Fruit fly (Drosophila melanogaster): ENCODE measurements around the gene Vha26.

The Vha26 gene

dm6 chr3R:5599521-5600360 is 8.2 kb downstream of the Vha26 start (continued):
- peak; percentile 24 for TF ChIP-seq CG12769 (tag; optimal IDR thresholded peaks at IDR 0.05)
- TF ChIP-seq CG30020 (tag; optimal IDR thresholded peaks at IDR 0.05), result peak; percentile 13
- peak; percentile 70 for TF ChIP-seq Med (GFP tag)
- TF ChIP-seq CG14050 (GFP tag; IDR thresholded peaks at IDR 0.05), result no peak
- TF ChIP-seq ranshi (GFP tag; IDR thresholded peaks at IDR 0.05), result no peak
- peak; percentile 75 for TF ChIP-seq YL-1 (GFP tag; optimal IDR thresholded peaks at IDR 0.05)
- TF ChIP-seq zen2 (GFP tag; IDR thresholded peaks at IDR 0.05; ENCODE audit: partially characterized antibody), result no peak
- peak; percentile 21 for TF ChIP-seq stwl (tag; optimal IDR thresholded peaks at IDR 0.05)
- TF ChIP-seq gfzf (GFP tag; optimal IDR thresholded peaks at IDR 0.05), result peak; percentile 58
- TF ChIP-seq Dip2 (GFP tag; IDR thresholded peaks at IDR 0.05), result no peak
- peak; percentile 8 for TF ChIP-seq twi (tag; optimal IDR thresholded peaks at IDR 0.05)
- peak; percentile 43 for TF ChIP-seq CG4282 (GFP tag; optimal IDR thresholded peaks at IDR 0.05)
- peak; percentile 61 for TF ChIP-seq CG17912 (GFP tag; optimal IDR thresholded peaks at IDR 0.05)
- TF ChIP-seq sd (tag; optimal IDR thresholded peaks at IDR 0.05), result no peak
- TF ChIP-seq phol (tag; optimal IDR thresholded peaks at IDR 0.05), result peak; percentile 22
- TF ChIP-seq fu2 (GFP tag; optimal IDR thresholded peaks at IDR 0.05), result no peak
- TF ChIP-seq D (optimal IDR thresholded peaks at IDR 0.05), result peak; percentile 78
- TF ChIP-seq D (GFP tag; optimal IDR thresholded peaks at IDR 0.05), result no peak

- peak; percentile 1 for TF ChIP-seq Xbp1 (GFP tag; optimal IDR thresholded peaks at IDR 0.05)
- TF ChIP-seq jumu (GFP tag; optimal IDR thresholded peaks at IDR 0.05), result peak; percentile 9
- TF ChIP-seq B-H2 (GFP tag; optimal IDR thresholded peaks at IDR 0.05), result peak; percentile 79
- no peak for TF ChIP-seq btn (GFP tag; optimal IDR thresholded peaks at IDR 0.05)
- TF ChIP-seq CG10366 (GFP tag; IDR thresholded peaks at IDR 0.05), result no peak
- TF ChIP-seq Jarid2 (GFP tag; optimal IDR thresholded peaks at IDR 0.05), result no peak
- TF ChIP-seq CG2678 (tag; optimal IDR thresholded peaks at IDR 0.05), result peak; percentile 30
- TF ChIP-seq eyg (GFP tag; optimal IDR thresholded peaks at IDR 0.05), result peak; percentile 14
- peak; percentile 13 for TF ChIP-seq luna (GFP tag; optimal IDR thresholded peaks at IDR 0.05)
- peak; percentile 75 for TF ChIP-seq nom (GFP tag; optimal IDR thresholded peaks at IDR 0.05)
- TF ChIP-seq CG32772 (GFP tag; IDR thresholded peaks at IDR 0.05), result no peak
- peak; percentile 15 for TF ChIP-seq scrt (GFP tag; optimal IDR thresholded peaks at IDR 0.05)
- TF ChIP-seq CG4854 (GFP tag; optimal IDR thresholded peaks at IDR 0.05), result no peak
- TF ChIP-seq Hey (tag; optimal IDR thresholded peaks at IDR 0.05), result no peak
- TF ChIP-seq Fer2 (tag; optimal IDR thresholded peaks at IDR 0.05), result no peak
- TF ChIP-seq emc (GFP tag; optimal IDR thresholded peaks at IDR 0.05), result no peak
- TF ChIP-seq CG12659 (GFP tag; optimal IDR thresholded peaks at IDR 0.05), result peak; percentile 16
- TF ChIP-seq Trl (optimal IDR thresholded peaks at IDR 0.05), result peak in 1 of 2 experiments; percentile 85
- peak; percentile 6 for TF ChIP-seq Trl (GFP tag; optimal IDR thresholded peaks at IDR 0.05)
- peak; percentile 20 for TF ChIP-seq CG7745 (tag; optimal IDR thresholded peaks at IDR 0.05)
- TF ChIP-seq CG4707 (GFP tag; optimal IDR thresholded peaks at IDR 0.05), result peak; percentile 7
- TF ChIP-seq ac (GFP tag; optimal IDR thresholded peaks at IDR 0.05), result no peak
- TF ChIP-seq corto (GFP tag; optimal IDR thresholded peaks at IDR 0.05), result peak; percentile 55
- peak; percentile 58 for TF ChIP-seq wek (GFP tag; optimal IDR thresholded peaks at IDR 0.05)
- TF ChIP-seq Hmr (GFP tag; optimal IDR thresholded peaks at IDR 0.05), result peak; percentile 9
- TF ChIP-seq pb (GFP tag; optimal IDR thresholded peaks at IDR 0.05), result peak; percentile 5
- no peak for TF ChIP-seq Mrtf (GFP tag; IDR thresholded peaks at IDR 0.05)
- no peak for TF ChIP-seq CG11093 (GFP tag; IDR thresholded peaks at IDR 0.05)
- TF ChIP-seq MESR4 (GFP tag; optimal IDR thresholded peaks at IDR 0.05), result peak; percentile 95
- TF ChIP-seq Tbp (GFP tag; optimal IDR thresholded peaks at IDR 0.05), result peak; percentile 82
These were observed 8.9 kb downstream of the Vha26 start for dm6 chr3R:5600361-5601043.

Data from whole organism, embryonic.